Fruit fly (Drosophila melanogaster): ENCODE measurements around the gene dpr11.

DNA sequence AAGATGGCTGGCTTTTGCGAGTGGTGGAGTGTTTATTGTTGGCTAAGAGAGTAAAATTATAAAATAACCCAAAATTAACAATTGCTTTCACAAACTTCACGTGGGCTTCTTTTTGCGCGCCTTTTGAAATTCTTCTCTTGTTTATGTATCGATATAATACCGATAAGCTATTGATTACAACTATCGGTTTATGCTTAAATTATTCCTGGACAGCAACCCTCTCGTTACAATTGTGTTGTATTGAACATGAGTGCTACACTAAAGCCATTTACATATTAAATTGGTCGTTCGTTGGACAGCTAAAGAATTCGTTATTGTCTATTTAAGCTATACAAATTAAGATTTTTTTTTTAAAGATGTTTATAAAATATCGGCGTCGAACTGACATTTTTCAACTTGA lies 59.1 kb downstream of the dpr11 start:
- TF ChIP-seq cas (GFP tag; IDR thresholded peaks at IDR 0.05) (no peak), CoRest (tag; optimal IDR thresholded peaks at IDR 0.05) (no peak)
